Fruit fly (Drosophila melanogaster): ENCODE measurements around the gene Tm2.

Gene Tm2

dm6 chr3R:15262710-15263672, 47.0 kb upstream of the Tm2 start, which contains the start of the genes eIF2gamma and Set (continued):
- no peak for TF ChIP-seq fd3F (GFP tag; optimal IDR thresholded peaks at IDR 0.05)
- TF ChIP-seq CG34376 (GFP tag; optimal IDR thresholded peaks at IDR 0.05) = peak; percentile 39
- 0 out of 2 replicates have a peak, but pooled peaks have one; percentile 6 for TF ChIP-seq CG16779 (GFP tag; IDR thresholded peaks at IDR 0.05)
- TF ChIP-seq crc (GFP tag; optimal IDR thresholded peaks at IDR 0.05) = no peak
- TF ChIP-seq HmgZ (tag; optimal IDR thresholded peaks at IDR 0.05) = peak; percentile 85
- no peak for TF ChIP-seq sim (GFP tag; IDR thresholded peaks at IDR 0.05)
- TF ChIP-seq Sox102F (GFP tag; optimal IDR thresholded peaks at IDR 0.05) = no peak
- TF ChIP-seq CG32532 (GFP tag; IDR thresholded peaks at IDR 0.05) = peak; percentile 41; the same call in 1 of the 2 replicates
- TF ChIP-seq Stat92E (GFP tag; optimal IDR thresholded peaks at IDR 0.05) = peak in 1 of 3 experiments; percentile 56
- TF ChIP-seq Elba2 (GFP tag; optimal IDR thresholded peaks at IDR 0.05) = no peak
- no peak for TF ChIP-seq CG15073 (GFP tag; optimal IDR thresholded peaks at IDR 0.05)
- TF ChIP-seq h (optimal IDR thresholded peaks at IDR 0.05) = no peak
- no peak for TF ChIP-seq H2.0 (GFP tag; IDR thresholded peaks at IDR 0.05)
- peak; percentile 99 for TF ChIP-seq Bgb (GFP tag; IDR thresholded peaks at IDR 0.05; ENCODE audit: partially characterized antibody)
- no peak for TF ChIP-seq ham (GFP tag; IDR thresholded peaks at IDR 0.05)
- peak; percentile 35 for TF ChIP-seq vfl (GFP tag; optimal IDR thresholded peaks at IDR 0.05)
- TF ChIP-seq zen (tag; optimal IDR thresholded peaks at IDR 0.05) = peak; percentile 56
- TF ChIP-seq CG7357 (GFP tag; IDR thresholded peaks at IDR 0.05) = no peak
- no peak for TF ChIP-seq fd64A (GFP tag; optimal IDR thresholded peaks at IDR 0.05)
- no peak for TF ChIP-seq grn (GFP tag; optimal IDR thresholded peaks at IDR 0.05)
- no peak for TF ChIP-seq hth (optimal IDR thresholded peaks at IDR 0.05)
- TF ChIP-seq CG6813 (GFP tag; optimal IDR thresholded peaks at IDR 0.05) = no peak
- no peak for TF ChIP-seq lab (GFP tag; optimal IDR thresholded peaks at IDR 0.05)
- peak; percentile 74 for TF ChIP-seq trem (tag; optimal IDR thresholded peaks at IDR 0.05)
- TF ChIP-seq Nf-YB (GFP tag; optimal IDR thresholded peaks at IDR 0.05) = no peak
- no peak for TF ChIP-seq CG18619 (GFP tag; optimal IDR thresholded peaks at IDR 0.05)
- TF ChIP-seq CG1529 (GFP tag; optimal IDR thresholded peaks at IDR 0.05) = no peak
- TF ChIP-seq CG7839 (tag; optimal IDR thresholded peaks at IDR 0.05) = no peak
- TF ChIP-seq CG2120 (GFP tag; optimal IDR thresholded peaks at IDR 0.05) = peak; percentile 61
- no peak for TF ChIP-seq ac (GFP tag; optimal IDR thresholded peaks at IDR 0.05)
- TF ChIP-seq pho (GFP tag; optimal IDR thresholded peaks at IDR 0.05) = no peak
- TF ChIP-seq CG31441 (GFP tag; IDR thresholded peaks at IDR 0.05) = no peak
- no peak for TF ChIP-seq wor (GFP tag; IDR thresholded peaks at IDR 0.05)
- no peak for TF ChIP-seq CG10274 (GFP tag; optimal IDR thresholded peaks at IDR 0.05)
- TF ChIP-seq Ets97D (GFP tag; optimal IDR thresholded peaks at IDR 0.05) = peak; percentile 77
- TF ChIP-seq kah (GFP tag; optimal IDR thresholded peaks at IDR 0.05) = no peak
- no peak for TF ChIP-seq Deaf1 (tag; optimal IDR thresholded peaks at IDR 0.05)
- TF ChIP-seq BEAF-32 (GFP tag; optimal IDR thresholded peaks at IDR 0.05) = peak; percentile 97
- TF ChIP-seq hkb (optimal IDR thresholded peaks at IDR 0.05) = no peak
- TF ChIP-seq hkb (GFP tag; IDR thresholded peaks at IDR 0.05) = no peak
- no peak for TF ChIP-seq Asciz (GFP tag; optimal IDR thresholded peaks at IDR 0.05)
- no peak for TF ChIP-seq kay (GFP tag; optimal IDR thresholded peaks at IDR 0.05)
- TF ChIP-seq Opbp (GFP tag; IDR thresholded peaks at IDR 0.05; ENCODE audit: partially characterized antibody) = peak; percentile 98
- TF ChIP-seq al (GFP tag; IDR thresholded peaks at IDR 0.05) = peak; percentile 45
- TF ChIP-seq CG34224 (GFP tag; IDR thresholded peaks at IDR 0.05; ENCODE audit: partially characterized antibody) = peak; percentile 96
- TF ChIP-seq Sry-β (GFP tag; optimal IDR thresholded peaks at IDR 0.05) = no peak
- TF ChIP-seq CG4282 (GFP tag; optimal IDR thresholded peaks at IDR 0.05) = no peak
- no peak for TF ChIP-seq da (GFP tag; optimal IDR thresholded peaks at IDR 0.05)
- TF ChIP-seq Atf6 (GFP tag; IDR thresholded peaks at IDR 0.05) = 0 out of 2 replicates have a peak, but pooled peaks have one; percentile 42
